Worm (Caenorhabditis elegans) whole organism, late embryonic: Measurements from ENCODE around the gene F55C10.5.

Experiments used
- K02D7.2 ChIP-seq: sonication (generic microtip); optimal IDR thresholded peaks from 2 replicates; lab custom pipeline; 2017; ENCODE audit warnings: mild to moderate bottlenecking, missing genetic modification characterization, missing compliant biosample characterization
- T23F11.4 ChIP-seq: fragments of 200-800 bp; sonication (Bioruptor generic); optimal IDR thresholded peaks from 2 replicates; lab custom pipeline; 2018; ENCODE audit warnings: mild to moderate bottlenecking, missing genetic modification characterization, missing compliant biosample characterization
- syd-9 ChIP-seq: sonication (generic microtip); optimal IDR thresholded peaks from 2 replicates; lab custom pipeline; 2016; ENCODE audit warnings: mild to moderate bottlenecking, missing genetic modification characterization, moderate library complexity, missing compliant biosample characterization
- unc-42 ChIP-seq: sonication (generic microtip); optimal IDR thresholded peaks from 2 replicates; lab custom pipeline; 2016; ENCODE audit warnings: missing genotype, missing genetic modification characterization, missing compliant biosample characterization

Gene F55C10.5

DNA sequence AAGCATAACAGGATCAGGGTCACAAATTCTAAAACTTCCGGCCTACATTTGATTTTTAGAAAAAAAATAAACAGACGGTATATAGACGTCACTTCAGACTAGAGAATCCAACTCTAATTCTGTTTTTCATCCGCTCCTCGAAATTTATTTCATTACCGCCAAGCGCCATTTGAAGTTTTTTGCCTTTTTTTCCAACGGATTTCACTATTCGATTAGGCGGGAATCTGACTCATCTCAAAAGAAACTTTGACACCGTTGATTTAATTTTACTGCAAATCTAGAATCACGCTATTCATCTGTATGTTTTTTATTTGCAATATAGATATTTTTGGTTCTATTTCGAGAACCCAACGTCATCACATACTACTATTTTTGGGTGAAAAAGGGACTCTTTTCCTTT, 47.9 kb downstream of the F55C10.5 start:
- TF ChIP-seq unc-42 (tag; lab: Kevin White, UChicago): peak; percentile 40
- no peak for TF ChIP-seq syd-9 (tag; lab: Kevin White, UChicago)
- TF ChIP-seq K02D7.2 (tag; lab: Kevin White, UChicago): no peak
- no peak for TF ChIP-seq T23F11.4 (GFP tag; lab: Kevin White, UChicago)
- TF ChIP-seq, all 69 proteins: peak for 1
